Fruit fly (Drosophila melanogaster) whole organism, embryonic: Measurements from ENCODE around the gene zetaCOP.

Source experiments
- ATbp ChIP-seq: fragments of 200-800 bp; sonication (Bioruptor generic); optimal IDR thresholded peaks from 2 replicates; lab custom pipeline; 2017; ENCODE audit warnings: missing biosample characterization, mild to moderate bottlenecking, missing genetic modification characterization, missing genetic modification reagents
- Adf1 ChIP-seq: fragments of 200-800 bp; sonication (Bioruptor generic); IDR thresholded peaks from 2 replicates; pipeline ENCODE4 v1.3.6; 2022; ENCODE audit warnings: missing biosample characterization, missing genetic modification characterization
- Aef1 ChIP-seq: fragments of 200-800 bp; sonication (Bioruptor generic); IDR thresholded peaks from 3 replicates; pipeline ENCODE4 v1.3.6; 2022; ENCODE audit warnings: missing biosample characterization, missing genetic modification characterization
- Asciz ChIP-seq: fragments of 200-800 bp; sonication (Bioruptor generic); optimal IDR thresholded peaks from 2 replicates; lab custom pipeline; 2017; ENCODE audit warnings: missing biosample characterization, mild to moderate bottlenecking, missing genetic modification characterization, missing genetic modification reagents
- Bdp1 ChIP-seq: fragments of 200-800 bp; sonication (Bioruptor generic); optimal IDR thresholded peaks from 3 replicates; lab custom pipeline; 2016; ENCODE audit warnings: missing biosample characterization, missing genetic modification characterization
- CG10431 ChIP-seq: fragments of 200-800 bp; sonication (Bioruptor generic); optimal IDR thresholded peaks from 3 replicates; lab custom pipeline; 2018; ENCODE audit warnings: missing biosample characterization, mild to moderate bottlenecking, missing genetic modification characterization
- CG13624 ChIP-seq: fragments of 200-800 bp; sonication (Bioruptor generic); optimal IDR thresholded peaks from 2 replicates; lab custom pipeline; 2016; ENCODE audit warnings: missing biosample characterization, missing genetic modification characterization
- CG14014 ChIP-seq: fragments of 200-800 bp; sonication (Bioruptor generic); IDR thresholded peaks from 2 replicates; pipeline ENCODE4 v1.3.6; 2022; ENCODE audit warnings: missing biosample characterization, missing genetic modification characterization
- CG1529 ChIP-seq: fragments of 200-800 bp; sonication (Bioruptor generic); optimal IDR thresholded peaks from 3 replicates; lab custom pipeline; 2018; ENCODE audit warnings: missing biosample characterization, missing genetic modification characterization
- CG15479 ChIP-seq: fragments of 200-800 bp; sonication (Bioruptor generic); optimal IDR thresholded peaks from 3 replicates; lab custom pipeline; 2019; ENCODE audit warnings: missing biosample characterization, mild to moderate bottlenecking, missing genetic modification characterization, moderate library complexity
- CG1647 ChIP-seq: fragments of 200-800 bp; sonication (Bioruptor generic); optimal IDR thresholded peaks from 3 replicates; lab custom pipeline; 2016; ENCODE audit warnings: missing biosample characterization, missing genetic modification characterization
- CG16863 ChIP-seq: fragments of 200-800 bp; sonication (Bioruptor generic); optimal IDR thresholded peaks from 3 replicates; lab custom pipeline; 2016; ENCODE audit warnings: missing biosample characterization, missing genetic modification characterization
- CG17186 ChIP-seq: fragments of 200-800 bp; sonication (Bioruptor generic); optimal IDR thresholded peaks from 3 replicates; lab custom pipeline; 2017; ENCODE audit warnings: missing biosample characterization, missing genetic modification reagents, missing genetic modification characterization
- CG17385 ChIP-seq: fragments of 200-800 bp; sonication (Bioruptor generic); optimal IDR thresholded peaks from 3 replicates; lab custom pipeline; 2018; ENCODE audit warnings: missing biosample characterization, mild to moderate bottlenecking, missing genetic modification characterization
- CG17612 ChIP-seq: fragments of 200-800 bp; sonication (Bioruptor generic); IDR thresholded peaks from 2 replicates; pipeline ENCODE4 v1.3.6; 2022; ENCODE audit warnings: missing biosample characterization, missing genetic modification characterization
- CG3065 ChIP-seq: fragments of 200-800 bp; sonication (Bioruptor generic); optimal IDR thresholded peaks from 2 replicates; lab custom pipeline; 2016; ENCODE audit warnings: missing biosample characterization, missing genetic modification characterization
- CG34422 ChIP-seq: fragments of 200-800 bp; sonication (Bioruptor generic); IDR thresholded peaks from 3 replicates; pipeline ENCODE4 v1.3.6; 2022; ENCODE audit warnings: missing biosample characterization, missing genetic modification characterization
- CG3995 ChIP-seq: fragments of 200-800 bp; sonication (Bioruptor generic); optimal IDR thresholded peaks from 3 replicates; lab custom pipeline; 2016; ENCODE audit warnings: missing biosample characterization, missing genetic modification characterization
- CG42726 ChIP-seq: fragments of 200-800 bp; sonication (Bioruptor generic); IDR thresholded peaks from 2 replicates; pipeline ENCODE4 v1.3.6; 2022; ENCODE audit warnings: missing biosample characterization, missing genetic modification characterization; ENCODE audit not compliant: partially characterized antibody
- CG4617 ChIP-seq: fragments of 200-800 bp; sonication (Bioruptor generic); optimal IDR thresholded peaks from 3 replicates; lab custom pipeline; 2016; ENCODE audit warnings: missing biosample characterization, missing genetic modification characterization, borderline replicate concordance
- CG7786 ChIP-seq: fragments of 200-800 bp; sonication (Bioruptor generic); optimal IDR thresholded peaks from 2 replicates; lab custom pipeline; 2016; ENCODE audit warnings: missing biosample characterization, missing genetic modification characterization
- CG7987 ChIP-seq: fragments of 200-800 bp; sonication (Bioruptor generic); optimal IDR thresholded peaks from 2 replicates; lab custom pipeline; 2018; ENCODE audit warnings: missing biosample characterization, mild to moderate bottlenecking, missing genetic modification characterization, moderate library complexity
- CG8089 ChIP-seq: fragments of 200-800 bp; sonication (Bioruptor generic); optimal IDR thresholded peaks from 3 replicates; lab custom pipeline; 2016; ENCODE audit warnings: missing biosample characterization, missing genetic modification characterization
- CG9876 ChIP-seq: fragments of 200-800 bp; sonication (Bioruptor generic); optimal IDR thresholded peaks from 2 replicates; lab custom pipeline; 2016; ENCODE audit warnings: missing biosample characterization, missing genetic modification characterization
- Eip74EF ChIP-seq, 2 experiments: fragments of 200-800 bp in 1 of 2; fragments of >200 bp in 1 of 2; sonication (Bioruptor generic) in 1 of 2; optimal IDR thresholded peaks; 2 replicates each; lab custom pipeline; 2017 to 2019; ENCODE audit warnings: missing biosample characterization in 2 of 2, missing genetic modification characterization in 2 of 2, mild to moderate bottlenecking in 1 of 2, moderate library complexity in 1 of 2
- GATAe ChIP-seq: fragments of 200-800 bp; sonication (Bioruptor generic); conservative IDR thresholded peaks from 2 replicates; pipeline ENCODE4 v1.3.6; 2022; ENCODE audit warnings: missing biosample characterization, missing genetic modification characterization
- Gug ChIP-seq: fragments of 200-800 bp; sonication (Bioruptor generic); IDR thresholded peaks from 4 replicates; pipeline ENCODE4 v1.3.6; 2022; ENCODE audit warnings: missing biosample characterization, missing genetic modification characterization
- Neu2 ChIP-seq: fragments of 200-800 bp; sonication (Bioruptor generic); optimal IDR thresholded peaks from 3 replicates; lab custom pipeline; 2016; ENCODE audit warnings: missing biosample characterization, missing genetic modification characterization, borderline replicate concordance
- Six4 ChIP-seq: fragments of 200-800 bp; sonication (Bioruptor generic); optimal IDR thresholded peaks from 2 replicates; lab custom pipeline; 2016; ENCODE audit warnings: missing biosample characterization, missing genetic modification characterization
- Spps ChIP-seq: fragments of 200-800 bp; sonication (Bioruptor generic); optimal IDR thresholded peaks from 2 replicates; lab custom pipeline; 2018; ENCODE audit warnings: missing biosample characterization, mild to moderate bottlenecking, missing genetic modification characterization
- Sry-δ ChIP-seq: fragments of 200-800 bp; sonication (Bioruptor generic); optimal IDR thresholded peaks from 2 replicates; lab custom pipeline; 2016; ENCODE audit warnings: missing biosample characterization, missing genetic modification characterization
- az2 ChIP-seq: fragments of 200-800 bp; sonication (Bioruptor generic); optimal IDR thresholded peaks from 3 replicates; lab custom pipeline; 2016; ENCODE audit warnings: missing biosample characterization, missing genetic modification characterization
- btn ChIP-seq: fragments of 200-800 bp; sonication (Bioruptor generic); optimal IDR thresholded peaks from 2 replicates; lab custom pipeline; 2016; ENCODE audit warnings: missing biosample characterization, missing genetic modification characterization
- danr ChIP-seq: fragments of 200-800 bp; sonication (Bioruptor generic); IDR thresholded peaks from 2 replicates; pipeline ENCODE4 v1.3.6; 2022; ENCODE audit warnings: missing biosample characterization, missing genetic modification characterization
- exex ChIP-seq: fragments of 200-800 bp; sonication (Bioruptor generic); optimal IDR thresholded peaks from 4 replicates; lab custom pipeline; 2018; ENCODE audit warnings: missing biosample characterization, mild to moderate bottlenecking, missing genetic modification characterization, moderate library complexity
- fru ChIP-seq: fragments of >200 bp; optimal IDR thresholded peaks from 2 replicates; lab custom pipeline; 2017
- gcm ChIP-seq: fragments of 200-800 bp; sonication (Bioruptor generic); optimal IDR thresholded peaks from 2 replicates; lab custom pipeline; 2019; ENCODE audit warnings: missing biosample characterization, mild to moderate bottlenecking, missing genetic modification characterization, moderate library complexity
- grn ChIP-seq: fragments of 200-800 bp; sonication (Bioruptor generic); optimal IDR thresholded peaks from 3 replicates; lab custom pipeline; 2017; ENCODE audit warnings: missing biosample characterization, missing genetic modification characterization
- hb ChIP-seq: fragments of 200-800 bp; sonication (Bioruptor generic); IDR thresholded peaks from 3 replicates; pipeline ENCODE4 v1.3.6; 2022; ENCODE audit warnings: missing biosample characterization, missing genetic modification characterization; ENCODE audit not compliant: partially characterized antibody
- jigr1 ChIP-seq: fragments of 200-800 bp; sonication (Bioruptor generic); IDR thresholded peaks from 3 replicates; pipeline ENCODE4 v1.3.6; 2022; ENCODE audit warnings: missing biosample characterization, missing genetic modification characterization
- jumu ChIP-seq: fragments of 200-800 bp; sonication (Bioruptor generic); optimal IDR thresholded peaks from 3 replicates; lab custom pipeline; 2016; ENCODE audit warnings: missing biosample characterization, missing genetic modification characterization
- kah ChIP-seq: fragments of 200-800 bp; sonication (Bioruptor generic); optimal IDR thresholded peaks from 2 replicates; lab custom pipeline; 2018; ENCODE audit warnings: missing biosample characterization, mild to moderate bottlenecking, missing genetic modification characterization
- nom ChIP-seq: fragments of 200-800 bp; sonication (Bioruptor generic); optimal IDR thresholded peaks from 2 replicates; lab custom pipeline; 2017; ENCODE audit warnings: missing biosample characterization, missing genetic modification characterization, mild to moderate bottlenecking, moderate library complexity, missing genetic modification reagents
- org-1 ChIP-seq: fragments of 200-800 bp; sonication (Bioruptor generic); optimal IDR thresholded peaks from 2 replicates; lab custom pipeline; 2017; ENCODE audit warnings: missing biosample characterization, missing genetic modification characterization
- peb ChIP-seq: fragments of 200-800 bp; sonication (Bioruptor generic); IDR thresholded peaks from 2 replicates; pipeline ENCODE4 v1.3.6; 2022; ENCODE audit warnings: missing biosample characterization, missing genetic modification characterization
- ro ChIP-seq: fragments of 200-800 bp; sonication (Bioruptor generic); IDR thresholded peaks from 2 replicates; pipeline ENCODE4 v1.3.6; 2022; ENCODE audit warnings: missing biosample characterization, missing genetic modification characterization
- run ChIP-seq: fragments of 200-800 bp; sonication (Bioruptor generic); optimal IDR thresholded peaks from 3 replicates; lab custom pipeline; 2018; ENCODE audit warnings: missing biosample characterization, mild to moderate bottlenecking, missing genetic modification characterization
- sima ChIP-seq: fragments of 200-800 bp; sonication (Bioruptor generic); optimal IDR thresholded peaks from 2 replicates; lab custom pipeline; 2016; ENCODE audit warnings: missing biosample characterization, missing genetic modification characterization
- ssp ChIP-seq: fragments of 200-800 bp; sonication (Bioruptor generic); IDR thresholded peaks from 2 replicates; pipeline ENCODE4 v1.3.6; 2022; ENCODE audit warnings: missing biosample characterization, missing genetic modification characterization
- stwl ChIP-seq: fragments of 200-800 bp; sonication (Bioruptor generic); optimal IDR thresholded peaks from 3 replicates; lab custom pipeline; 2018; ENCODE audit warnings: missing biosample characterization, mild to moderate bottlenecking, missing genetic modification characterization, moderate library complexity
- vvl ChIP-seq: fragments of 200-800 bp; sonication (Bioruptor generic); IDR thresholded peaks from 2 replicates; pipeline ENCODE4 v1.3.6; 2022; ENCODE audit warnings: missing biosample characterization, missing genetic modification characterization

The zetaCOP gene

DNA sequence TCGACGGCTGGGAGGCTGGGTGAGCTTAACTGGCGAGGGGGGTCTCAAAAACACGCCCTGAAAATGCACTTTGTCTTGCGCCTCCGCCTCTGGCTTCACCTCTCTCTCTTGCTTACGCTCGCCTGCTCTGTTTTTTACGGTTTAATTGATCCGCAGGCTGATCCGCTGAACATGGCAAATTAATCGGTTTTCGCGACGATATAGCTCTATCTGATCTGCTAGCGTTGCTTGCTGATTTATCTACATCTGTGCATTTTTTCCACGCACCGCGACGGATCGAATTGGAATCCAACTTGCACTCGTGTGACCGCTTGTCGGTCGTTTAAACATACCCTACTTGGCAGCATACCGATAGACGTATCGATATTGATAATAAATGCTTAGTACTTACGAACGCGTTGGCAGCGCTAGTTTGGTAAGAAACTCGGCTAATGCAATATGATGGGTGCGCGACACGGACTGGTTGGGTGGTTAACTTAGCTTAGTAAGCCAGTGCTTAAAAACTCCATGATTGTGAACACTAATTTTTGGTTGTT, 25.7 kb downstream of the zetaCOP start, which contains the start of gene Abl (continued):
- peak; percentile 78 for TF ChIP-seq CG7987 (GFP tag; lab: Kevin White, UChicago)
- TF ChIP-seq CG13624 (GFP tag; lab: Kevin White, UChicago), result peak; percentile 88
- TF ChIP-seq btn (GFP tag; lab: Kevin White, UChicago), result peak; percentile 26
- TF ChIP-seq gcm (GFP tag; lab: Kevin White, UChicago), result peak; percentile 31
- peak; percentile 3 for TF ChIP-seq Asciz (GFP tag; lab: Kevin White, UChicago)
- peak; percentile 83 for TF ChIP-seq CG4617 (GFP tag; lab: Kevin White, UChicago)
- peak; percentile 89 for TF ChIP-seq CG42726 (GFP tag; lab: Robert Waterston, UW)
- TF ChIP-seq CG7786 (GFP tag; lab: Kevin White, UChicago), result peak; percentile 65
- TF ChIP-seq Neu2 (GFP tag; lab: Kevin White, UChicago), result no peak
- TF ChIP-seq CG3995, result peak; percentile 28
- peak; percentile 64 for TF ChIP-seq CG17186 (GFP tag; lab: Kevin White, UChicago)
- no peak for TF ChIP-seq CG17385 (GFP tag; lab: Kevin White, UChicago)
- TF ChIP-seq Adf1, result 0 out of 2 replicates have a peak, but pooled peaks have one; percentile 14
- no peak for TF ChIP-seq danr (GFP tag; lab: Robert Waterston, UW)
- TF ChIP-seq ssp (GFP tag; lab: Robert Waterston, UW), result peak; percentile 50; the same call in 1 of the 2 replicates
- TF ChIP-seq GATAe (GFP tag; lab: Robert Waterston, UW), result no peak
- peak; percentile 46 for TF ChIP-seq exex (tag; lab: Kevin White, UChicago)
- TF ChIP-seq jumu (GFP tag; lab: Kevin White, UChicago), result peak; percentile 84
- peak; percentile 26 for TF ChIP-seq run
- no peak for TF ChIP-seq fru (lab: Kevin White, UChicago)
- TF ChIP-seq CG15479, result no peak
- TF ChIP-seq vvl (GFP tag; lab: Robert Waterston, UW), result peak; percentile 66
- TF ChIP-seq hb, result 0 out of 3 replicates have a peak, but pooled peaks have one; percentile 54
- peak; percentile 47; the same call in 1 of the 2 replicates for TF ChIP-seq CG14014 (GFP tag; lab: Robert Waterston, UW)
- no peak for TF ChIP-seq peb (GFP tag; lab: Robert Waterston, UW)
- peak; percentile 79 for TF ChIP-seq grn (GFP tag; lab: Kevin White, UChicago)
- TF ChIP-seq CG3065 (GFP tag; lab: Kevin White, UChicago), result no peak
- no peak for TF ChIP-seq jigr1 (GFP tag; lab: Robert Waterston, UW)
- peak; percentile 70 for TF ChIP-seq nom (GFP tag; lab: Kevin White, UChicago)
- peak; percentile 39 for TF ChIP-seq CG8089 (GFP tag; lab: Kevin White, UChicago)
- peak; percentile 38 for TF ChIP-seq Six4 (GFP tag; lab: Kevin White, UChicago)
- TF ChIP-seq stwl (tag; lab: Kevin White, UChicago), result peak; percentile 97
- TF ChIP-seq Gug (GFP tag; lab: Robert Waterston, UW), result no peak; the same call in 3 of the 4 replicates
- no peak for TF ChIP-seq Aef1 (GFP tag; lab: Robert Waterston, UW)
- no peak for TF ChIP-seq CG10431 (GFP tag; lab: Kevin White, UChicago)
- TF ChIP-seq CG17612 (GFP tag; lab: Robert Waterston, UW), result no peak
- no peak for TF ChIP-seq kah (GFP tag; lab: Kevin White, UChicago)
- TF ChIP-seq CG9876, result peak; percentile 82
- peak; percentile 88 for TF ChIP-seq Sry-δ
- peak in 1 of 2 experiments; percentile 32 for TF ChIP-seq Eip74EF (GFP tag; optimal IDR thresholded peaks at IDR 0.05; lab: Kevin White, UChicago)
- peak; percentile 64 for TF ChIP-seq CG16863 (GFP tag; lab: Kevin White, UChicago)
- peak; percentile 13 for TF ChIP-seq org-1 (GFP tag; lab: Kevin White, UChicago)
- peak; percentile 16 for TF ChIP-seq sima (GFP tag; lab: Kevin White, UChicago)
- TF ChIP-seq CG1529 (GFP tag; lab: Kevin White, UChicago), result no peak
- peak; percentile 82 for TF ChIP-seq CG1647 (GFP tag; lab: Kevin White, UChicago)
- no peak for TF ChIP-seq ATbp
- peak; percentile 33 for TF ChIP-seq Spps (tag; lab: Kevin White, UChicago)
- peak; percentile 59; the same call in 1 of the 3 replicates for TF ChIP-seq CG34422 (GFP tag; lab: Robert Waterston, UW)
- no peak for TF ChIP-seq ro (GFP tag; lab: Robert Waterston, UW)
- peak; percentile 54 for TF ChIP-seq Bdp1 (GFP tag; lab: Kevin White, UChicago)
- TF ChIP-seq az2 (GFP tag; lab: Kevin White, UChicago), result peak; percentile 11
